Worm (Caenorhabditis elegans): ENCODE measurements around the gene ard-1.

DNA sequence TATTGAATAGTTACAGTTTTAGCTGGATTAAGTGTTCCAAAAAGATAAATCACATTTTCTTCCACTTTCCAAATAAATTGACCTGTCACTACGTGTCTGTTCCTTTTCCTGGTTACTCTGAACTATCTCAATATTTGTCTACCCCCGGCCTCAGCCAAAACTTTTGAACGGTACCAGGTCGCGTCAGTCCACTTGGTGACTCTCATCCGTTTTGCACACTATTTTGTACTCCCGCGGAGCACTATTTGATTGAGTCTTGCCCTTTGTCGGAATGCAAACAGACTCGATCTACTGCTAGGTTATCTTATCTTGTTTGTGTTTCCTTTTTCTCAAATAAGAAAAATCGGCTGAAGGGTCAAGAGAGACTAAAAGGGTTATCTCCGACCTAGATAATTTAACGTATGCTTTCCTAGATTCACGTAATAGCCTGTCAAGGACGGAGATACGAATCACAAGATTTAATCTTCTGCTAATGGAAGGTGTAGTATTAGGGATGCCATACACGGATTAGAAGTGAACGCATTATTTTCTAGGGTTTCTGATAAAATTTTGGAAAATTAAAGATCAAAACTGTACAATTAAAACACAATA is 11.0 kb upstream of the ard-1 start:
- 0 out of 2 replicates have a peak, but pooled peaks have one; percentile 56 for TF ChIP-seq flt-1 (GFP tag; IDR thresholded peaks at IDR 0.05)
- TF ChIP-seq ztf-29 (GFP tag; IDR thresholded peaks at IDR 0.05) = no peak
- TF ChIP-seq klf-2 (GFP tag; conservative IDR thresholded peaks at IDR 0.05) = no peak
- TF ChIP-seq tab-1 (GFP tag; IDR thresholded peaks at IDR 0.05) = no peak
- TF ChIP-seq ref-1 (GFP tag; conservative IDR thresholded peaks at IDR 0.05) = no peak
- no peak for TF ChIP-seq med-1 (GFP tag; optimal IDR thresholded peaks at IDR 0.05; ENCODE audit: insufficient read depth)
- 0 out of 2 replicates have a peak, but pooled peaks have one; percentile 41 for TF ChIP-seq ztf-23 (GFP tag; IDR thresholded peaks at IDR 0.05)
- TF ChIP-seq cog-1 (tag; optimal IDR thresholded peaks at IDR 0.05) = no peak
- TF ChIP-seq T22C8.4 (GFP tag; IDR thresholded peaks at IDR 0.05) = no peak

Measured in whole organism, midembryonic.